Worm (Caenorhabditis elegans): ENCODE measurements around the gene F58H1.6.

DNA sequence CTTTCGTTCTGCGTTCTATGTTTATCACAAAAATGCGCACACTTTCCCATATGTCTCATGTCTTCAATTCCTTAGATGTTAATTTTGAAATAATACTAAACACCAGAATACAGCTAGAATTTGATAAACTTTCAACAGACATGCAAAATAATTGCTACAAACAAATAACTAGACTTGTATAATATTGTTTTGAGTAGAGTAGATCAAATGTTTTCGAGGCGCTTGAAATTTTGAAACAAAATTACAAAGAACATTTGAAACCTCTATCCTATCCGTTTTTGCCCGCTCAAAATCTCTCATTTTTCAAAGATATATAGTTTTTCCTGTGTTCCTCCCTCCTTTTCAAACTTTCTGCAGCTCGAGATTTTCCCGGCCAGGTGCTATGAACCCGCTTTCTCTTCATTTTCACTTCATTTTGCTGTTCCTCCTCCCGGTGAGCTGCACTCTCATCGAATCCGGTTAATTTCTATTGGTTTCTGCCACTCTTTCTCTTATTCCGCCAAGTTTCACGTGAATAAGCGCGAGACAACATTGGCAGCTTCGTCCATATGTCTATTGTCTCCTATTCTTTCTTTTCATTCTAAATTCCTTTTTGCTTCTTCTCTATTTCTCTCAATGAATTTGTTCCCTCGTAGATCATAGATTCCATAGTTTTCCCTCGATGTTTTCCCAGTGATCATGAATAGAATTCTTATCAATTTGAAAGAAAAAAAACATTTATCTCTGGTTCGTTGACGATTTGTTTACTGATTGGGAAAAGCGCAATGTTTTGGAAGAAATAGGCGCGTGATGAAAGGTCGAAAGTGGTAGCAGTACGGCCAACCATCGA lies 20.5 kb upstream of the F58H1.6 start:
- TF ChIP-seq hlh-30 (tag; optimal IDR thresholded peaks at IDR 0.05; ENCODE audit: insufficient read depth) (no peak), pax-1 (tag; optimal IDR thresholded peaks at IDR 0.05) (no peak), dmd-4 (tag; optimal IDR thresholded peaks at IDR 0.05; ENCODE audit: borderline replicate concordance) (no peak), tbx-2 (tag; optimal IDR thresholded peaks at IDR 0.05) (no peak)
